Fruit fly (Drosophila melanogaster) whole organism, embryonic: ENCODE results near the gene COX7AL2.

Experiments
- Atf6 ChIP-seq: fragments of 200-800 bp; sonication (Bioruptor generic); IDR thresholded peaks from 2 replicates; pipeline ENCODE4 v1.3.6; 2022; ENCODE audit warnings: missing biosample characterization, missing genetic modification characterization
- B-H2 ChIP-seq: fragments of 200-800 bp; sonication (Bioruptor generic); optimal IDR thresholded peaks from 2 replicates; lab custom pipeline; 2018; ENCODE audit warnings: missing biosample characterization, mild to moderate bottlenecking, missing genetic modification characterization
- BEAF-32 ChIP-seq: fragments of 200-800 bp; sonication (Bioruptor generic); optimal IDR thresholded peaks from 3 replicates; lab custom pipeline; 2017; ENCODE audit warnings: missing biosample characterization, missing genetic modification characterization, mild to moderate bottlenecking, moderate library complexity, missing genetic modification reagents
- CG13287 ChIP-seq: fragments of 200-800 bp; sonication (Bioruptor generic); IDR thresholded peaks from 2 replicates; pipeline ENCODE4 v1.3.6; 2022; ENCODE audit warnings: missing biosample characterization, missing genetic modification characterization; ENCODE audit not compliant: partially characterized antibody
- CG14667 ChIP-seq: fragments of 200-800 bp; sonication (Bioruptor generic); IDR thresholded peaks from 2 replicates; pipeline ENCODE4 v1.3.6; 2022; ENCODE audit warnings: missing biosample characterization, missing genetic modification characterization
- CG14965 ChIP-seq: fragments of 200-800 bp; sonication (Bioruptor generic); optimal IDR thresholded peaks from 2 replicates; lab custom pipeline; 2016; ENCODE audit warnings: missing biosample characterization, missing genetic modification characterization, borderline replicate concordance
- CG15514 ChIP-seq: fragments of 200-800 bp; sonication (Bioruptor generic); optimal IDR thresholded peaks from 3 replicates; lab custom pipeline; 2017; ENCODE audit warnings: missing biosample characterization, missing genetic modification characterization, mild to moderate bottlenecking, moderate library complexity, missing genetic modification reagents
- CG1792 ChIP-seq: fragments of 200-800 bp; sonication (Bioruptor generic); optimal IDR thresholded peaks from 2 replicates; lab custom pipeline; 2016; ENCODE audit warnings: missing biosample characterization, missing genetic modification characterization
- CG18262 ChIP-seq: fragments of 200-800 bp; optimal IDR thresholded peaks from 3 replicates; lab custom pipeline; 2019; ENCODE audit warnings: missing biosample characterization, mild to moderate bottlenecking, missing genetic modification characterization, moderate library complexity
- CG1832 ChIP-seq: fragments of 200-800 bp; sonication (Bioruptor generic); optimal IDR thresholded peaks from 2 replicates; lab custom pipeline; 2017; ENCODE audit warnings: missing biosample characterization, mild to moderate bottlenecking, missing genetic modification characterization, inconsistent platforms
- CG2199 ChIP-seq: fragments of 200-800 bp; sonication (Bioruptor generic); IDR thresholded peaks from 3 replicates; pipeline ENCODE4 v1.3.6; 2022; ENCODE audit warnings: missing biosample characterization, missing genetic modification characterization
- CG30403 ChIP-seq: fragments of 200-800 bp; sonication (Bioruptor generic); optimal IDR thresholded peaks from 3 replicates; lab custom pipeline; 2016; ENCODE audit warnings: missing biosample characterization, missing genetic modification characterization
- CG32767 ChIP-seq: fragments of 200-800 bp; sonication (Bioruptor generic); IDR thresholded peaks from 2 replicates; pipeline ENCODE4 v1.3.6; 2022; ENCODE audit warnings: missing biosample characterization, missing genetic modification characterization
- CG32772 ChIP-seq: fragments of 200-800 bp; sonication (Bioruptor generic); IDR thresholded peaks from 2 replicates; pipeline ENCODE4 v1.3.6; 2022; ENCODE audit warnings: missing biosample characterization, missing genetic modification characterization
- CG3995 ChIP-seq: fragments of 200-800 bp; sonication (Bioruptor generic); optimal IDR thresholded peaks from 3 replicates; lab custom pipeline; 2016; ENCODE audit warnings: missing biosample characterization, missing genetic modification characterization
- CG4854 ChIP-seq: fragments of 200-800 bp; sonication (Bioruptor generic); optimal IDR thresholded peaks from 2 replicates; lab custom pipeline; 2016; ENCODE audit warnings: missing biosample characterization, missing genetic modification characterization, inconsistent platforms
- CG6654 ChIP-seq: fragments of 200-800 bp; sonication (Bioruptor generic); optimal IDR thresholded peaks from 2 replicates; lab custom pipeline; 2017; ENCODE audit warnings: missing biosample characterization, mild to moderate bottlenecking, missing genetic modification characterization
- CG6689 ChIP-seq: fragments of 200-800 bp; sonication (Bioruptor generic); IDR thresholded peaks from 2 replicates; pipeline ENCODE4 v1.3.6; 2022; ENCODE audit warnings: missing biosample characterization, missing genetic modification characterization
- CG7987 ChIP-seq: fragments of 200-800 bp; sonication (Bioruptor generic); optimal IDR thresholded peaks from 2 replicates; lab custom pipeline; 2018; ENCODE audit warnings: missing biosample characterization, mild to moderate bottlenecking, missing genetic modification characterization, moderate library complexity
- CG9215 ChIP-seq: fragments of 200-800 bp; sonication (Bioruptor generic); IDR thresholded peaks from 2 replicates; pipeline ENCODE4 v1.3.6; 2022; ENCODE audit warnings: missing biosample characterization, missing genetic modification characterization
- CG9727 ChIP-seq: fragments of 200-800 bp; sonication (Bioruptor generic); optimal IDR thresholded peaks from 3 replicates; lab custom pipeline; 2017; ENCODE audit warnings: missing biosample characterization, mild to moderate bottlenecking, missing genetic modification characterization
- ERR ChIP-seq: fragments of 200-800 bp; sonication (Bioruptor generic); optimal IDR thresholded peaks from 2 replicates; lab custom pipeline; 2016; ENCODE audit warnings: missing biosample characterization, missing genetic modification characterization
- Elba2 ChIP-seq: fragments of 200-800 bp; sonication (Bioruptor generic); optimal IDR thresholded peaks from 3 replicates; lab custom pipeline; 2016; ENCODE audit warnings: missing biosample characterization, missing genetic modification characterization
- Fer2 ChIP-seq: fragments of 200-800 bp; sonication (Bioruptor generic); optimal IDR thresholded peaks from 2 replicates; lab custom pipeline; 2018; ENCODE audit warnings: missing biosample characterization, mild to moderate bottlenecking, missing genetic modification characterization, moderate library complexity
- Hr3 ChIP-seq: fragments of 200-800 bp; sonication (Bioruptor generic); optimal IDR thresholded peaks from 3 replicates; lab custom pipeline; 2016; ENCODE audit warnings: missing biosample characterization, missing genetic modification characterization
- Lpt ChIP-seq: fragments of >200 bp; optimal IDR thresholded peaks from 2 replicates; lab custom pipeline; 2018; ENCODE audit warnings: missing biosample characterization, missing genetic modification characterization
- Mad ChIP-seq: fragments of 200-800 bp; sonication (Bioruptor generic); optimal IDR thresholded peaks from 2 replicates; lab custom pipeline; 2016; ENCODE audit warnings: missing biosample characterization, missing genetic modification characterization
- NFAT ChIP-seq: fragments of 200-800 bp; sonication (Bioruptor generic); IDR thresholded peaks from 2 replicates; pipeline ENCODE4 v1.3.6; 2022; ENCODE audit warnings: missing biosample characterization, missing genetic modification characterization
- Oli ChIP-seq: fragments of 200-800 bp; sonication (Bioruptor generic); optimal IDR thresholded peaks from 2 replicates; lab custom pipeline; 2018; ENCODE audit warnings: missing biosample characterization, mild to moderate bottlenecking, missing genetic modification characterization, moderate library complexity
- Scr ChIP-seq: fragments of 200-800 bp; sonication (Bioruptor generic); IDR thresholded peaks from 2 replicates; pipeline ENCODE4 v1.3.6; 2022; ENCODE audit warnings: missing biosample characterization, missing genetic modification characterization; ENCODE audit not compliant: partially characterized antibody
- Stat92E ChIP-seq, 3 experiments: fragments of >200 bp in 2 of 3; fragments of 200-800 bp in 1 of 3; sonication (Bioruptor generic) in 1 of 3; optimal IDR thresholded peaks; 2 replicates each; lab custom pipeline; 2017 to 2019; ENCODE audit warnings: missing biosample characterization in 3 of 3, missing genetic modification characterization in 3 of 3, mild to moderate bottlenecking in 1 of 3, moderate library complexity in 1 of 3
- Trl ChIP-seq, 3 experiments: fragments of >200 bp in 2 of 3; fragments of 200-800 bp in 1 of 3; sonication (Bioruptor generic) in 1 of 3; optimal IDR thresholded peaks; 2 replicates in 1 of 3; 3 replicates in 2 of 3; lab custom pipeline; 2016 to 2017; ENCODE audit warnings: missing biosample characterization in 1 of 3, missing genetic modification characterization in 1 of 3
- cato ChIP-seq: fragments of 200-800 bp; sonication (Bioruptor generic); optimal IDR thresholded peaks from 2 replicates; lab custom pipeline; 2016; ENCODE audit warnings: missing biosample characterization, missing genetic modification characterization, borderline replicate concordance
- chinmo ChIP-seq: fragments of 200-800 bp; sonication (Bioruptor generic); IDR thresholded peaks from 4 replicates; pipeline ENCODE4 v1.3.6; 2022; ENCODE audit warnings: missing biosample characterization, missing genetic modification characterization; ENCODE audit not compliant: partially characterized antibody
- chm ChIP-seq: fragments of 200-800 bp; sonication (Bioruptor generic); IDR thresholded peaks from 2 replicates; pipeline ENCODE4 v1.3.6; 2022; ENCODE audit warnings: missing biosample characterization, missing genetic modification characterization
- chn ChIP-seq: fragments of 200-800 bp; sonication (Bioruptor generic); optimal IDR thresholded peaks from 2 replicates; lab custom pipeline; 2016; ENCODE audit warnings: missing biosample characterization, missing genetic modification characterization
- crp ChIP-seq, 2 experiments: fragments of 200-800 bp; sonication (Bioruptor generic); optimal IDR thresholded peaks; 2 replicates in 1 of 2; 3 replicates in 1 of 2; lab custom pipeline; 2017; ENCODE audit warnings: missing biosample characterization in 2 of 2, missing genetic modification characterization in 2 of 2, mild to moderate bottlenecking in 1 of 2, moderate library complexity in 1 of 2
- dm ChIP-seq: fragments of 200-800 bp; sonication (Bioruptor generic); optimal IDR thresholded peaks from 3 replicates; lab custom pipeline; 2016; ENCODE audit warnings: missing biosample characterization, missing genetic modification characterization
- fd3F ChIP-seq: fragments of 200-800 bp; sonication (Bioruptor generic); optimal IDR thresholded peaks from 2 replicates; lab custom pipeline; 2018; ENCODE audit warnings: missing biosample characterization, mild to moderate bottlenecking, missing genetic modification characterization, moderate library complexity
- gce ChIP-seq: fragments of 200-800 bp; sonication (Bioruptor generic); IDR thresholded peaks from 3 replicates; pipeline ENCODE4 v1.3.6; 2022; ENCODE audit warnings: missing biosample characterization, missing genetic modification characterization
- kah ChIP-seq: fragments of 200-800 bp; sonication (Bioruptor generic); optimal IDR thresholded peaks from 2 replicates; lab custom pipeline; 2018; ENCODE audit warnings: missing biosample characterization, mild to moderate bottlenecking, missing genetic modification characterization
- mam ChIP-seq: fragments of 200-800 bp; sonication (Bioruptor generic); optimal IDR thresholded peaks from 3 replicates; lab custom pipeline; 2016; ENCODE audit warnings: missing biosample characterization, missing genetic modification characterization
- nerfin-2 ChIP-seq: fragments of 200-800 bp; sonication (Bioruptor generic); IDR thresholded peaks from 2 replicates; pipeline ENCODE4 v1.3.6; 2022; ENCODE audit warnings: missing biosample characterization, missing genetic modification characterization; ENCODE audit not compliant: partially characterized antibody
- onecut ChIP-seq: fragments of 200-800 bp; sonication (Bioruptor generic); IDR thresholded peaks from 2 replicates; pipeline ENCODE4 v1.3.6; 2022; ENCODE audit warnings: missing biosample characterization, missing genetic modification characterization
- peb ChIP-seq: fragments of 200-800 bp; sonication (Bioruptor generic); IDR thresholded peaks from 2 replicates; pipeline ENCODE4 v1.3.6; 2022; ENCODE audit warnings: missing biosample characterization, missing genetic modification characterization
- schlank ChIP-seq: fragments of 200-800 bp; sonication (Bioruptor generic); optimal IDR thresholded peaks from 2 replicates; lab custom pipeline; 2018; ENCODE audit warnings: missing biosample characterization, mild to moderate bottlenecking, missing genetic modification characterization
- seq ChIP-seq: fragments of 200-800 bp; sonication (Bioruptor generic); IDR thresholded peaks from 2 replicates; pipeline ENCODE4 v1.3.6; 2022; ENCODE audit warnings: missing biosample characterization, missing genetic modification characterization
- sqz ChIP-seq: fragments of 200-800 bp; sonication (Bioruptor generic); optimal IDR thresholded peaks from 3 replicates; lab custom pipeline; 2018; ENCODE audit warnings: missing biosample characterization, mild to moderate bottlenecking, missing genetic modification characterization
- tap ChIP-seq: fragments of 200-800 bp; optimal IDR thresholded peaks from 3 replicates; lab custom pipeline; 2019; ENCODE audit warnings: missing biosample characterization, mild to moderate bottlenecking, missing genetic modification characterization, moderate library complexity
- vvl ChIP-seq: fragments of 200-800 bp; sonication (Bioruptor generic); IDR thresholded peaks from 2 replicates; pipeline ENCODE4 v1.3.6; 2022; ENCODE audit warnings: missing biosample characterization, missing genetic modification characterization

The COX7AL2 gene

dm6 chr2L:2147208-2147607 is 50.5 kb downstream of the COX7AL2 start, which contains the start of the genes CG11723 and Tbcd (continued):
- TF ChIP-seq CG3995 (peak; percentile 58), dm (GFP tag; lab: Kevin White, UChicago) (peak; percentile 72), tap (tag; lab: Kevin White, UChicago) (no peak), CG9727 (GFP tag; lab: Kevin White, UChicago) (peak; percentile 85), Hr3 (GFP tag; lab: Kevin White, UChicago) (peak; percentile 75), Mad (GFP tag; lab: Kevin White, UChicago) (peak; percentile 72), peb (peak; percentile 90), sqz (peak; percentile 51), CG1832 (GFP tag; lab: Kevin White, UChicago) (no peak), CG32772 (peak; percentile 91), kah (GFP tag; lab: Kevin White, UChicago) (peak; percentile 30), CG32767 (peak; percentile 89), CG6689 (peak; percentile 93), Trl (optimal IDR thresholded peaks at IDR 0.05; lab: Kevin White, UChicago) (no peak), Trl (GFP tag; optimal IDR thresholded peaks at IDR 0.05; lab: Kevin White, UChicago) (peak; percentile 87), CG15514 (peak; percentile 87), gce (peak; percentile 91), Fer2 (tag; lab: Kevin White, UChicago) (peak; percentile 75), chm (peak; percentile 91), CG14965 (GFP tag; lab: Kevin White, UChicago) (no peak), B-H2 (no peak), CG6654 (GFP tag; lab: Kevin White, UChicago) (peak; percentile 63), chinmo (GFP tag; lab: Robert Waterston, UW) (no peak), schlank (tag; lab: Kevin White, UChicago) (peak; percentile 66), Oli (peak; percentile 82), vvl (GFP tag; lab: Robert Waterston, UW) (peak; percentile 97), Stat92E (GFP tag; optimal IDR thresholded peaks at IDR 0.05; lab: Kevin White, UChicago) (peak in 1 of 3 experiments; percentile 56), crp (GFP tag; optimal IDR thresholded peaks at IDR 0.05; lab: Kevin White, UChicago) (peak; percentile 79 to 92), onecut (GFP tag; lab: Robert Waterston, UW) (peak; percentile 86), ERR (GFP tag; lab: Kevin White, UChicago) (peak; percentile 71), CG1792 (GFP tag; lab: Kevin White, UChicago) (peak; percentile 76), Lpt (no peak), BEAF-32 (GFP tag; lab: Kevin White, UChicago) (peak; percentile 33), CG30403 (peak; percentile 88), CG9215 (GFP tag; lab: Robert Waterston, UW) (peak; percentile 90), CG7987 (GFP tag; lab: Kevin White, UChicago) (peak; percentile 59), seq (GFP tag; lab: Robert Waterston, UW) (peak; percentile 85), fd3F (peak; percentile 86), CG18262 (tag; lab: Kevin White, UChicago) (peak; percentile 85), CG13287 (GFP tag; lab: Robert Waterston, UW) (peak; percentile 64), CG2199 (peak; percentile 87; the same call in 2 of the 3 replicates), Atf6 (GFP tag; lab: Robert Waterston, UW) (peak; percentile 94), Scr (GFP tag; lab: Robert Waterston, UW) (peak; percentile 33; the same call in 1 of the 2 replicates), chn (peak; percentile 85), NFAT (GFP tag; lab: Robert Waterston, UW) (peak; percentile 86), CG14667 (GFP tag; lab: Robert Waterston, UW) (peak; percentile 93), CG4854 (GFP tag; lab: Kevin White, UChicago) (peak; percentile 68), nerfin-2 (GFP tag; lab: Robert Waterston, UW) (0 out of 2 replicates have a peak, but pooled peaks have one; percentile 13), mam (GFP tag; lab: Kevin White, UChicago) (peak; percentile 92), Elba2 (GFP tag; lab: Kevin White, UChicago) (peak; percentile 28), cato (GFP tag; lab: Kevin White, UChicago) (peak; percentile 80)
